Worm (Caenorhabditis elegans): Measurements from ENCODE around the gene C35C5.10.

Gene C35C5.10

DNA sequence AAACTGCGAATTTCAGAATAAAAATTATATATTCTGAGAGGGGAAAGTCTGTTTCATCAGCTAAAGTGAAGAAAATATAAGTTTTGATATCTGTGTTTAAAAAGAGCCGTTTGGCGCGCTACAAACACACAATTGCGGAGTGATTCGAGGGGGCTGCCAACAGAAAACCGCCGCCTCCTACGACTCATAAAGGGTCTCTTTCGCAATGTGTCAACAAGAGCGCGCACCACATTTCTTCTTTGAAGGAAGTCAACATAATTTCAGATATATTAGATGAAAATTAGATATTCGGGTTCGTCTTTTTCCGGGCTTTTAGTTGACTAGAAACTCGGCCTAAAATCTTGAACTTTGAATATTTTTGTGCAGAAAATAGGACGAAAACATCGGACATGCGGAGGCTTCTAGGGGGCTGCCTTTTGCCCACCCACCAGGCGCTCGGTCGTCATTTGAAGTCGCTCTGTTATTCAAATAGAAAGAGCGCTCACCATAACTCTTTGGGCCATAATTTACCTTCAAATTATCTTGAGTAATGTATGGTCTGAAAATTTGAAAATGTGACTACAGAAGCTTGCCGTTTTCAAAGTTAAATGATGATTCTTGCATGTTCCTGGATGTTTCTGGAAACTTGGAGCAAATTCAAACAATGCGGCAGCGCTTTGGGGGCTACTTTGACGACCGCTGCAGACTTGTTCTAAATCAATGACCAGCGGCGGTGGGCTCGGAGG is 49.9 kb downstream of the C35C5.10 start (continued):
- TF ChIP-seq dox-1 (GFP tag; IDR thresholded peaks at IDR 0.05), result peak; percentile 94
- no peak for TF ChIP-seq nfya-2 (GFP tag; IDR thresholded peaks at IDR 0.05)
- peak; percentile 23 for TF ChIP-seq T07F8.4 (tag; optimal IDR thresholded peaks at IDR 0.05)
- no peak for TF ChIP-seq tbx-9 (tag; optimal IDR thresholded peaks at IDR 0.05; ENCODE audit: borderline replicate concordance)
- TF ChIP-seq rec-8 (tag; optimal IDR thresholded peaks at IDR 0.05), result no peak
- no peak for TF ChIP-seq nhr-27 (tag; optimal IDR thresholded peaks at IDR 0.05)
- TF ChIP-seq egl-44 (GFP tag; IDR thresholded peaks at IDR 0.05), result no peak
- no peak for TF ChIP-seq F23B12.7 (tag; optimal IDR thresholded peaks at IDR 0.05; ENCODE audit: insufficient read depth)
- TF ChIP-seq D2030.7 (GFP tag; IDR thresholded peaks at IDR 0.05), result no peak
- no peak for TF ChIP-seq bed-2 (GFP tag; IDR thresholded peaks at IDR 0.05)
- TF ChIP-seq fkh-3 (tag; optimal IDR thresholded peaks at IDR 0.05), result no peak
- peak; percentile 89; the same call in 1 of the 2 replicates for TF ChIP-seq Y53G8AR.9 (GFP tag; conservative IDR thresholded peaks at IDR 0.05)
- no peak for TF ChIP-seq sptf-2 (GFP tag; optimal IDR thresholded peaks at IDR 0.05)
- TF ChIP-seq Y67H2A.10 (GFP tag; conservative IDR thresholded peaks at IDR 0.05), result peak; percentile 78; the same call in 1 of the 2 replicates
- TF ChIP-seq unc-130 (GFP tag; optimal IDR thresholded peaks at IDR 0.05), result no peak
- peak; percentile 96 for TF ChIP-seq attf-5 (GFP tag; optimal IDR thresholded peaks at IDR 0.05)
- peak; percentile 7; the same call in 1 of the 2 replicates for TF ChIP-seq F33H1.4 (GFP tag; IDR thresholded peaks at IDR 0.05)
- peak; percentile 68 for TF ChIP-seq F57A8.1 (GFP tag; optimal IDR thresholded peaks at IDR 0.05)
- no peak for TF ChIP-seq nhr-179 (tag; optimal IDR thresholded peaks at IDR 0.05)
- TF ChIP-seq B0035.1 (tag; optimal IDR thresholded peaks at IDR 0.05), result peak; percentile 92
- TF ChIP-seq ceh-100 (GFP tag; IDR thresholded peaks at IDR 0.05), result peak; percentile 14; the same call in 1 of the 2 replicates
- no peak for TF ChIP-seq ets-4 (GFP tag; optimal IDR thresholded peaks at IDR 0.05)
- TF ChIP-seq aptf-2 (GFP tag; conservative IDR thresholded peaks at IDR 0.05), result peak; percentile 75
- TF ChIP-seq F55B11.4 (tag; optimal IDR thresholded peaks at IDR 0.05; ENCODE audit: borderline replicate concordance, insufficient read depth), result no peak
- peak; percentile 89 for TF ChIP-seq F22D6.2 (tag; optimal IDR thresholded peaks at IDR 0.05)
- TF ChIP-seq attf-6 (GFP tag; IDR thresholded peaks at IDR 0.05), result no peak
- TF ChIP-seq pha-4 (tag; optimal IDR thresholded peaks at IDR 0.05), result no peak
- peak; percentile 79 for TF ChIP-seq hmg-1.2 (GFP tag; IDR thresholded peaks at IDR 0.05)
- TF ChIP-seq nhr-90 (tag; optimal IDR thresholded peaks at IDR 0.05), result peak; percentile 97
- peak; percentile 59 for TF ChIP-seq Y95B8A.8 (GFP tag; IDR thresholded peaks at IDR 0.05)
- TF ChIP-seq somi-1 (GFP tag; optimal IDR thresholded peaks at IDR 0.05), result peak; percentile 99
- no peak for TF ChIP-seq lsy-27 (tag; optimal IDR thresholded peaks at IDR 0.05; ENCODE audit: borderline replicate concordance, insufficient read depth)
- TF ChIP-seq F52B5.7 (tag; optimal IDR thresholded peaks at IDR 0.05), result peak; percentile 82
- no peak for TF ChIP-seq madf-6 (GFP tag; IDR thresholded peaks at IDR 0.05)
- TF ChIP-seq sdz-38 (tag; optimal IDR thresholded peaks at IDR 0.05), result no peak
- peak; percentile 99 for TF ChIP-seq ztf-26 (tag; optimal IDR thresholded peaks at IDR 0.05)
- no peak for TF ChIP-seq cebp-2 (GFP tag; IDR thresholded peaks at IDR 0.05)
- no peak for TF ChIP-seq hlh-12 (tag; optimal IDR thresholded peaks at IDR 0.05)
- peak; percentile 40; the same call in 1 of the 2 replicates for TF ChIP-seq C17E4.6 (GFP tag; IDR thresholded peaks at IDR 0.05)
- no peak for TF ChIP-seq F39B2.1 (GFP tag; IDR thresholded peaks at IDR 0.05)
- no peak for TF ChIP-seq hsf-1 (GFP tag; IDR thresholded peaks at IDR 0.05)
- TF ChIP-seq hrde-1 (tag; optimal IDR thresholded peaks at IDR 0.05; ENCODE audit: borderline replicate concordance), result no peak
- TF ChIP-seq mel-28 (tag; optimal IDR thresholded peaks at IDR 0.05; ENCODE audit: borderline replicate concordance), result peak; percentile 72
- peak; percentile 96 for TF ChIP-seq nfyb-1 (GFP tag; IDR thresholded peaks at IDR 0.05)
- TF ChIP-seq ceh-91 (GFP tag; IDR thresholded peaks at IDR 0.05), result no peak
- no peak for TF ChIP-seq zim-3 (tag; optimal IDR thresholded peaks at IDR 0.05)
- peak; percentile 98 for TF ChIP-seq lin-40 (tag; optimal IDR thresholded peaks at IDR 0.05)

Data from whole organism, young adult.